Worm (Caenorhabditis elegans) whole organism, midembryonic: Measurements from ENCODE around the gene rop-1.

ENCODE experiments used
- T22C8.4 ChIP-seq: fragments of 200-800 bp; sonication (Bioruptor generic); IDR thresholded peaks from 2 replicates; pipeline ENCODE4 v1.3.6; 2022; ENCODE audit warnings: missing genetic modification characterization, missing compliant biosample characterization
- cog-1 ChIP-seq: sonication (generic microtip); optimal IDR thresholded peaks from 2 replicates; lab custom pipeline; 2016; ENCODE audit warnings: missing genetic modification characterization, missing compliant biosample characterization
- flt-1 ChIP-seq: fragments of 200-800 bp; sonication (Bioruptor generic); IDR thresholded peaks from 2 replicates; pipeline ENCODE4 v1.3.6; 2022; ENCODE audit warnings: missing genetic modification characterization, missing compliant biosample characterization
- klf-2 ChIP-seq: fragments of 200-800 bp; sonication (Bioruptor generic); conservative IDR thresholded peaks from 2 replicates; pipeline ENCODE4 v1.3.6; 2022; ENCODE audit warnings: missing genetic modification reagents, missing genetic modification characterization, missing compliant biosample characterization
- med-1 ChIP-seq: sonication (generic microtip); optimal IDR thresholded peaks from 2 replicates; lab custom pipeline; 2017; ENCODE audit warnings: missing genetic modification characterization, mild to moderate bottlenecking, missing compliant biosample characterization, antibody characterized with exemption, missing genetic modification reagents; ENCODE audit not compliant: insufficient read depth
- ref-1 ChIP-seq: fragments of 200-800 bp; sonication (Bioruptor generic); conservative IDR thresholded peaks from 2 replicates; pipeline ENCODE4 v1.3.6; 2022; ENCODE audit warnings: missing genetic modification reagents, missing genetic modification characterization, missing compliant biosample characterization
- tab-1 ChIP-seq: fragments of 200-800 bp; sonication (Bioruptor generic); IDR thresholded peaks from 2 replicates; pipeline ENCODE4 v1.3.6; 2022; ENCODE audit warnings: missing genetic modification characterization, missing compliant biosample characterization
- ztf-23 ChIP-seq: fragments of 200-800 bp; sonication (Bioruptor generic); IDR thresholded peaks from 2 replicates; pipeline ENCODE4 v1.3.6; 2022; ENCODE audit warnings: missing genetic modification reagents, missing genetic modification characterization, missing compliant biosample characterization
- ztf-29 ChIP-seq: fragments of 200-800 bp; sonication (Bioruptor generic); IDR thresholded peaks from 2 replicates; pipeline ENCODE4 v1.3.6; 2022; ENCODE audit warnings: missing genetic modification reagents, missing genetic modification characterization, missing compliant biosample characterization

rop-1 gene

DNA sequence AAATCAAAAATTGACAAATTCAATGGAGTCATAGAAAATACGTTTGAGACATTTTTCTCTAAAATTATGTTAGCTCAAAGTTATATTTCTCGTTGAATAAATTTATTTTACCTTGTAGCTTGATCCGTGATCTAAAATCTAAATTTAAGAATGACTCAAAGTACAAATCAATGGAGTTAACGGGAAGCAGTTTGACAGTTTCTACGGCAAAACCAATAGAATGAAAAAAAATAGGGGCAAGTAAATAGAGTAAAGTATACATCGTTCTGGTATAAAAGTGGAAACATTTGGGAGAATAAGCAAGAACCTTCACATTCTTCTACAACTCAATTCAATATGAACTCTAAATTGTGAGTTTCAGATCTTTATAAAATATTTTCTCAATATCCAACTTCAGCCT lies 23.9 kb downstream of the rop-1 start, which contains the start of gene fipr-6:
Gene fipr-6, plus strand, starts transcription at position 301 of the 400 bp plus-strand sequence.
- TF ChIP-seq ref-1 (GFP tag; lab: Robert Waterston, UW) (no peak), T22C8.4 (GFP tag; lab: Robert Waterston, UW) (no peak), tab-1 (GFP tag; lab: Robert Waterston, UW) (no peak), ztf-29 (GFP tag; lab: Robert Waterston, UW) (no peak), med-1 (GFP tag; lab: Kevin White, UChicago) (no peak), ztf-23 (GFP tag; lab: Robert Waterston, UW) (no peak), cog-1 (tag; lab: Kevin White, UChicago) (no peak), flt-1 (GFP tag; lab: Robert Waterston, UW) (no peak)

DNA sequence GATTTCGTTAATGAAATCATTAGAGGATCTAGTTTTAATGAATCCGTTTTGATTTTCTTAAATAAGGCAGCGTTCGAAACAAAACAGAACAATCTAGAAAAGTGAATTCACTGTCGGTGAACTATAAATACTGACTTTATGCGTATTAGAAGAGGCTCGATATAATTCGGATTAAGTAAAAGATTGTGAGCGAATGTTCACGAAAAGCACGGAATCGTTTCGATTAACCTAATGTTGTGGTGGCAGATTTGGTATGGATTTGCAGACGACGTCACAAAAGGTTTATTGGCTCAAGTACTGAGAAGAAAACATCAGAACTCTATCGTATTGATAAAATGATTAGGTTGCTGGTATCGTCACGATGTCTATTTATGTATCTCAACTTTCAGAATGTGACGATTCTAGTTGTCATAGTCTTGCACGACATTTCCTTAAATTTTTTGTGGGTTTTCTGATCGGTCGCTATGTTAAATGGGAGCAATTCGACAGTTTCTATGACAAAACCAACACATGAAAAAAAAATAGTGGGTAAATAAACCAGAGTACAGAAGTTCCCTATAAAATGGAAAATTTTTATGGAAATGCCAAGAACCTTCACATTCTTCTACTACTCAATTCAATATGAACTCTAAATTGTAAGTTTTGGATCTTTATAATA lies 25.5 kb downstream of the rop-1 start, which contains the start of the genes pyt-1 and fipr-7:
Gene pyt-1, minus strand, starts transcription at position 101 of the 658 bp plus-strand sequence.
Gene fipr-7, plus strand, starts transcription at position 608 of the 658 bp plus-strand sequence.
- TF ChIP-seq cog-1 (tag; lab: Kevin White, UChicago) (no peak), flt-1 (GFP tag; lab: Robert Waterston, UW) (no peak), med-1 (GFP tag; lab: Kevin White, UChicago) (no peak), T22C8.4 (GFP tag; lab: Robert Waterston, UW) (no peak), ztf-29 (GFP tag; lab: Robert Waterston, UW) (no peak)

DNA sequence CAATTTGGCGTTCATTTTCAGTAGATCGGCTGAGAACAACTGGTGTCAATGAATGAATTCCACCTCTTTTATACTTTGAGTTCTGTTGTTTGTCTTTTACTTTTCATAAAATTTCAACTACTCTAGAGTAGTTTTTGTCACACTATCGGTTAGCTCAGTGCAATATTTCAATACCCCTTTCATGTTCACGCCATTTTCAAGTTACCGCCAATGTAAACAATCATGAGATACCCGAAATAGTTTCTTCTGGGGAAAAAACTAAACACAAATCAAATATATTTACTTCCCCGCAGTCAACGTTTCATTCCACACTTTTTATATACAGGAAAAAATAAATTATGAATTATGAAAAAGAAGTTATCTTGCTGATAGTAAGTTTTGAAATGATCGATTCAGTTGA lies 26.5 kb downstream of the rop-1 start, which contains the start of gene fipr-4:
Gene fipr-4, minus strand, starts transcription at position 101 of the 400 bp plus-strand sequence.
- no peak for TF ChIP-seq med-1 (GFP tag; lab: Kevin White, UChicago)
- no peak for TF ChIP-seq ztf-29 (GFP tag; lab: Robert Waterston, UW)
- TF ChIP-seq ref-1 (GFP tag; lab: Robert Waterston, UW): no peak
- TF ChIP-seq T22C8.4 (GFP tag; lab: Robert Waterston, UW): no peak
- no peak for TF ChIP-seq ztf-23 (GFP tag; lab: Robert Waterston, UW)
- no peak for TF ChIP-seq tab-1 (GFP tag; lab: Robert Waterston, UW)
- TF ChIP-seq klf-2 (GFP tag; lab: Robert Waterston, UW): no peak
- no peak for TF ChIP-seq flt-1 (GFP tag; lab: Robert Waterston, UW)
- TF ChIP-seq cog-1 (tag; lab: Kevin White, UChicago): no peak

DNA sequence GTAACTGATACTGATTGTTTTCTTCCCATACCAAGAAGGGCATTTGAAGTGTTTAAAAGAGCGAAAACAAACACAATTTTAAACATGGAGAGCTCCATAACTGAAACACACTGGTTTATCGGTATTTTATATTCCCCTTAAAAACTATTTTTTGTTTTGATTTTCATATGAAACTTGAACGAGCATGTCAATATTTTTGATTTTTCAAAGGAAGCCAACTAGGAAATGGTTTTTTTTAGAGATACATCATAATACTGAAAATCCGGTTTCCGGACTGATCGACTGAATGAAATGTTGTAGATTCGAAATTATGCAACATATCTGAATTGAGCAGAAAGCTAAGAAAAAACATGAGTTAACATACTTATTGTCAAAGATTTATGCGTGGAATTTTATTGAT lies 27.5 kb downstream of the rop-1 start, which contains the start of gene ttr-19:
Gene ttr-19, minus strand, starts transcription at position 101 of the 400 bp plus-strand sequence.
- TF ChIP-seq flt-1 (GFP tag; lab: Robert Waterston, UW) (no peak), T22C8.4 (GFP tag; lab: Robert Waterston, UW) (no peak), ztf-29 (GFP tag; lab: Robert Waterston, UW) (no peak), tab-1 (GFP tag; lab: Robert Waterston, UW) (no peak), ztf-23 (GFP tag; lab: Robert Waterston, UW) (no peak), ref-1 (GFP tag; lab: Robert Waterston, UW) (no peak), klf-2 (GFP tag; lab: Robert Waterston, UW) (no peak)

DNA sequence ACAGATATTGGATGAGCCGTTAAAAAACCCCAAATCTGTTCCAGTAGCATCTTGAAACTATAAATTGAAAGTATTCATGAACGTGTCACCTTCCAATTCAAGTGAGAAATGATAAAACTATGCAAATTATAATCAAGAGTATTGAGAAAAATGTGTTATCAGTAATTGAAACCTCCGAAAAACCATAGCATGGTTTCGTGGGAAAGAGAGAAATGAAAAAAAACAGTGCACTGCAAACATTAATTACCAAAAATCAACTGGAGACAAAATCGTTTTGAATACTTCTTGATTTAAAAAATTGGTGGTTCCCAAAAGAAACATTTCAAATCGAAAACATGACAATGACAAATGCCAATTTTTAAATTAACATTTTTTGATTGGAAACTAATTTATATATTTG lies 29.2 kb downstream of the rop-1 start, which contains the start of gene daf-36:
Gene daf-36, minus strand, starts transcription at position 101 of the 400 bp plus-strand sequence.
- TF ChIP-seq cog-1 (tag; lab: Kevin White, UChicago): no peak
- no peak for TF ChIP-seq ztf-29 (GFP tag; lab: Robert Waterston, UW)
- no peak for TF ChIP-seq ztf-23 (GFP tag; lab: Robert Waterston, UW)
- no peak for TF ChIP-seq klf-2 (GFP tag; lab: Robert Waterston, UW)
- TF ChIP-seq T22C8.4 (GFP tag; lab: Robert Waterston, UW): no peak
- no peak for TF ChIP-seq tab-1 (GFP tag; lab: Robert Waterston, UW)
- no peak for TF ChIP-seq flt-1 (GFP tag; lab: Robert Waterston, UW)
- no peak for TF ChIP-seq med-1 (GFP tag; lab: Kevin White, UChicago)
- no peak for TF ChIP-seq ref-1 (GFP tag; lab: Robert Waterston, UW)

DNA sequence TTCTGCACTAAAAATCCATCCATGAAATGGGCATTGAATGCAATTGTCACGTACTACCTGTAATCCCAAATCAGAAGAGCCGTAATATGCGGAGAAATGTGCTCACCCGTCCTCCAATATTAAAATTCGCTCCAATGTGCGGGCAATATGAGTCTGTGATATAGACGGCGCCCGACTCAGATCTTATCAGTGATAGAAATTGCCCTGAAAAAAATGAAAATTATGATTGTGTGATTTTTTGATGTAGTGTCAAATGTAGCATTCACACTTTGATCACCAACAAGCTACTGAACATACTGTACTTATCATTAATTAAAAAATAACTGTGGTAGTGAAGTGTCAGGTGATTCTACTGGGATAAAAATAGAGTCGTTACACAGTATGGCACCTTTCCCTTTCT lies 30.2 kb downstream of the rop-1 start:
- TF ChIP-seq flt-1 (GFP tag; lab: Robert Waterston, UW): no peak
- no peak for TF ChIP-seq T22C8.4 (GFP tag; lab: Robert Waterston, UW)
- TF ChIP-seq klf-2 (GFP tag; lab: Robert Waterston, UW): no peak
- no peak for TF ChIP-seq tab-1 (GFP tag; lab: Robert Waterston, UW)
- TF ChIP-seq cog-1 (tag; lab: Kevin White, UChicago): no peak
- TF ChIP-seq ref-1 (GFP tag; lab: Robert Waterston, UW): no peak
- TF ChIP-seq med-1 (GFP tag; lab: Kevin White, UChicago): no peak
- TF ChIP-seq ztf-23 (GFP tag; lab: Robert Waterston, UW): no peak
- TF ChIP-seq ztf-29 (GFP tag; lab: Robert Waterston, UW): no peak

DNA sequence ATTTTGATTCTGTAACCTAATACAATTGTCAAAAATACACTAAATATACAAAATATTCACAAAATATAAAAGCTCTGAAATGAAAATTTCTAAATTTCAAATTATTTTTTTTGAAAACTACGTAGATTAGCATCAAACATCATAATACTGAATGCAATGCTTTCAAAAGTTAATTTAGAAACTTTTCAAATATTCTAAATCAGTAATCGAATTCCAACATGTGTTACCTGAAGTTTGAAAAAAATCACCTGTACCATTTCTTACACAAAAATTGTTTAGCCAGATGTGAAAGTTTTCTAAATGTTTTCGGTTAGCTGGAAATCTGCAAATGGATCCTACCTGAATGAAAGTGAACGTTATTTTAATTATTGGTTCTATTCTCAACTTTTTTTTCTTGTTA lies 32.8 kb downstream of the rop-1 start, which contains the start of gene C12D8.20:
Gene C12D8.20, plus strand, starts transcription at position 301 of the 400 bp plus-strand sequence.
- TF ChIP-seq med-1 (GFP tag; lab: Kevin White, UChicago): no peak
- TF ChIP-seq cog-1 (tag; lab: Kevin White, UChicago): no peak

DNA sequence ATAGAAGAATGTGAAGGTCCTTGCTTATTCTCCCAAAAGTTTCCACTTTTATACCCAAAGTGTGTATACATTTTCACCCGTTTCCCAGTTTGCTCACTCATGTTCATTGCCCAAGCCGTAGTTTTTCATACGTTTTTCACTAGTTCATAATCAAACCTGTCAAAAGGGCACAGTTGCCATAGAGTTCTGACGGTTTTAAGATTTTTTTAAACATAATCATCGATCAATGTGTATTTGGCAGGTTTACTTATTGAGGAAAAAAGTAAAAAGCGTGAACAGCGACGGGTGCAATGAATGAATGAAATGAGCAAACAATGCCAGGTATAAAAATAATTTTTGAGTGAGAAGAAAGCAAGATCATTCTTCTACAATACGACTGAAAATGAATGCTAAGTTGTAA lies 33.5 kb downstream of the rop-1 start, which contains the start of the genes fipr-5 and fipr-9:
Gene fipr-5, minus strand, starts transcription at position 101 of the 400 bp plus-strand sequence.
Gene fipr-9, plus strand, starts transcription at position 346 of the 400 bp plus-strand sequence.
- TF ChIP-seq ztf-29 (GFP tag; lab: Robert Waterston, UW) (no peak), cog-1 (tag; lab: Kevin White, UChicago) (no peak), flt-1 (GFP tag; lab: Robert Waterston, UW) (no peak), med-1 (GFP tag; lab: Kevin White, UChicago) (no peak), klf-2 (GFP tag; lab: Robert Waterston, UW) (no peak)

DNA sequence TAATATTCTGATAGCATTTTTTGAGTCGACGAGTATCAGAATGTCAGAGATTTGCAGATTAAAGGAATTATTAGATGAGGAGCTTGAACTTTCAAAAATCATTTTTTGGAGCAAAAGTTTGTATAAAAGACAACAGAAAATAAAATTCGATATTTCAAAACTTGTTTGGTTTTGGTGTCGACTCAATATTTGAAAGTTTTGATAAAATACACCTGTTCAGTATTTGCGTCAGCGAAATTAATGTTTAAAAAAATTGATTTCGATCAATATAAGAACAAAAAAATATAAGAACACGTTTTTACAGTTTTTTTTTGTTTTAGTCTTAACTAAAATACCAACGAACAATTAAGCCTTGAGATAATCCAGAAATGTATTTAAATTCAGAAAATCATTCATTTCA lies 34.2 kb downstream of the rop-1 start, which contains the start of gene C12D8.13:
Gene C12D8.13, minus strand, starts transcription at position 101 of the 400 bp plus-strand sequence.
- no peak for TF ChIP-seq ref-1 (GFP tag; lab: Robert Waterston, UW)
- TF ChIP-seq cog-1 (tag; lab: Kevin White, UChicago): no peak
- no peak for TF ChIP-seq ztf-23 (GFP tag; lab: Robert Waterston, UW)
- no peak for TF ChIP-seq tab-1 (GFP tag; lab: Robert Waterston, UW)
- TF ChIP-seq klf-2 (GFP tag; lab: Robert Waterston, UW): no peak
- no peak for TF ChIP-seq med-1 (GFP tag; lab: Kevin White, UChicago)
- TF ChIP-seq flt-1 (GFP tag; lab: Robert Waterston, UW): no peak
- TF ChIP-seq ztf-29 (GFP tag; lab: Robert Waterston, UW): no peak
- TF ChIP-seq T22C8.4 (GFP tag; lab: Robert Waterston, UW): no peak
